Worm (Caenorhabditis elegans) whole organism, mixed stage, embryonic: ENCODE results near the gene dhrs-4.

Source experiments
- blmp-1 ChIP-seq: fragments of 150-350 bp; optimal IDR thresholded peaks from 2 replicates; lab custom pipeline; 2014; ENCODE audit warnings: missing biosample characterization, missing genetic modification characterization
- ceh-83 ChIP-seq: fragments of 200-800 bp; sonication (Bioruptor generic); optimal IDR thresholded peaks from 2 replicates; lab custom pipeline; 2018; ENCODE audit warnings: mild to moderate bottlenecking, missing genetic modification characterization, missing compliant biosample characterization
- ces-1 ChIP-seq: fragments of 150-350 bp; optimal IDR thresholded peaks from 2 replicates; lab custom pipeline; 2014; ENCODE audit warnings: missing biosample characterization, missing genetic modification reagents, missing genetic modification characterization
- elt-1 ChIP-seq: sonication (generic microtip); optimal IDR thresholded peaks from 2 replicates; lab custom pipeline; 2017; ENCODE audit warnings: missing genetic modification characterization, mild to moderate bottlenecking, missing compliant biosample characterization, antibody characterized with exemption, moderate library complexity, borderline replicate concordance; ENCODE audit not compliant: insufficient read depth
- elt-3 ChIP-seq: fragments of 150-350 bp; optimal IDR thresholded peaks from 2 replicates; lab custom pipeline; 2014; ENCODE audit warnings: missing biosample characterization, missing genetic modification characterization
- flh-1 ChIP-seq: fragments of 200-800 bp; sonication (Bioruptor generic); optimal IDR thresholded peaks from 2 replicates; lab custom pipeline; 2018; ENCODE audit warnings: mild to moderate bottlenecking, missing genetic modification characterization, moderate library complexity, missing compliant biosample characterization
- lin-13 ChIP-seq: fragments of 150-350 bp; optimal IDR thresholded peaks from 2 replicates; lab custom pipeline; 2014; ENCODE audit warnings: missing biosample characterization, missing genetic modification characterization
- lsy-2 ChIP-seq: fragments of 150-350 bp; optimal IDR thresholded peaks from 2 replicates; lab custom pipeline; 2014; ENCODE audit warnings: missing biosample characterization, missing genetic modification characterization
- nhr-2 ChIP-seq: fragments of 150-350 bp; optimal IDR thresholded peaks from 2 replicates; lab custom pipeline; 2014; ENCODE audit warnings: missing biosample characterization, missing genetic modification characterization
- nhr-28 ChIP-seq: fragments of 150-350 bp; optimal IDR thresholded peaks from 2 replicates; lab custom pipeline; 2014; ENCODE audit warnings: missing biosample characterization, missing genetic modification characterization
- nhr-76 ChIP-seq: sonication (generic microtip); optimal IDR thresholded peaks from 2 replicates; lab custom pipeline; 2017; ENCODE audit warnings: missing biosample characterization, missing genetic modification characterization
- pha-4 ChIP-seq: fragments of 150-350 bp; optimal IDR thresholded peaks from 2 replicates; lab custom pipeline; 2018; ENCODE audit warnings: missing biosample characterization, missing genetic modification reagents, missing genetic modification characterization
- unc-62 ChIP-seq: fragments of 150-350 bp; optimal IDR thresholded peaks from 2 replicates; lab custom pipeline; 2014; ENCODE audit warnings: missing biosample characterization, missing genetic modification reagents, missing genetic modification characterization
- ztf-11 ChIP-seq: fragments of 150-350 bp; optimal IDR thresholded peaks from 2 replicates; lab custom pipeline; 2014; ENCODE audit warnings: missing biosample characterization, missing genetic modification characterization

ce11 chrV:12944775-12945174 is 22.4 kb downstream of the dhrs-4 start, which contains the start of gene grl-2:
- TF ChIP-seq blmp-1 (tag; lab: Kevin White, UChicago) (no peak), ztf-11 (tag; lab: Kevin White, UChicago) (no peak), elt-3 (no peak), elt-1 (tag; lab: Kevin White, UChicago) (no peak), ces-1 (GFP tag; lab: Kevin White, UChicago) (no peak), ceh-83 (GFP tag; lab: Kevin White, UChicago) (no peak), lin-13 (tag; lab: Kevin White, UChicago) (no peak), nhr-76 (tag; lab: Kevin White, UChicago) (no peak), nhr-28 (tag; lab: Kevin White, UChicago) (no peak), pha-4 (tag; lab: Kevin White, UChicago) (no peak), nhr-2 (tag; lab: Kevin White, UChicago) (no peak), lsy-2 (tag; lab: Kevin White, UChicago) (no peak), flh-1 (GFP tag; lab: Kevin White, UChicago) (no peak), unc-62 (GFP tag; lab: Kevin White, UChicago) (no peak)
